Worm (Caenorhabditis elegans): Measurements from ENCODE around the gene C47A4.5.

C47A4.5 gene

ce11 chrIV:13745409-13745808, at the start of gene C47A4.5:
Gene C47A4.5 (plus strand): TSS chrIV:13745709.
- no peak for TF ChIP-seq nhr-21 (tag; optimal IDR thresholded peaks at IDR 0.05)
- no peak for TF ChIP-seq alr-1 (tag; optimal IDR thresholded peaks at IDR 0.05)
- no peak for TF ChIP-seq elt-1 (tag; optimal IDR thresholded peaks at IDR 0.05)
- no peak for TF ChIP-seq ztf-4 (tag; optimal IDR thresholded peaks at IDR 0.05)
- TF ChIP-seq unc-62 (GFP tag; optimal IDR thresholded peaks at IDR 0.05) = no peak
- no peak for TF ChIP-seq sma-3 (GFP tag; optimal IDR thresholded peaks at IDR 0.05)
- TF ChIP-seq peb-1 (tag; optimal IDR thresholded peaks at IDR 0.05) = no peak
- no peak for TF ChIP-seq lin-39 (tag; optimal IDR thresholded peaks at IDR 0.05)
- no peak for TF ChIP-seq unc-55 (GFP tag; optimal IDR thresholded peaks at IDR 0.05)
- TF ChIP-seq ztf-1 (GFP tag; conservative IDR thresholded peaks at IDR 0.05) = no peak
- TF ChIP-seq nhr-77 (tag; optimal IDR thresholded peaks at IDR 0.05) = no peak
- no peak for TF ChIP-seq aly-2 (tag; optimal IDR thresholded peaks at IDR 0.05)
- TF ChIP-seq snpc-4 (tag; optimal IDR thresholded peaks at IDR 0.05) = no peak

- TF ChIP-seq nhr-12 (tag; optimal IDR thresholded peaks at IDR 0.05) (no peak), crh-2 (tag; optimal IDR thresholded peaks at IDR 0.05) (peak; percentile 19), dmd-4 (tag; optimal IDR thresholded peaks at IDR 0.05) (no peak), ztf-11 (tag; optimal IDR thresholded peaks at IDR 0.05) (no peak), nhr-10 (tag; optimal IDR thresholded peaks at IDR 0.05) (no peak), nhr-11 (tag; optimal IDR thresholded peaks at IDR 0.05) (no peak), ztf-4 (tag; optimal IDR thresholded peaks at IDR 0.05) (no peak), elt-3 (tag; optimal IDR thresholded peaks at IDR 0.05) (no peak), mdl-1 (tag; optimal IDR thresholded peaks at IDR 0.05) (no peak), nhr-25 (tag; optimal IDR thresholded peaks at IDR 0.05) (peak; percentile 42), sma-3 (GFP tag; optimal IDR thresholded peaks at IDR 0.05) (no peak), gmeb-1 (tag; optimal IDR thresholded peaks at IDR 0.05) (no peak), peb-1 (tag; optimal IDR thresholded peaks at IDR 0.05) (no peak), alr-1 (tag; optimal IDR thresholded peaks at IDR 0.05) (no peak), mbf-1 (tag; optimal IDR thresholded peaks at IDR 0.05) (no peak), sem-4 (tag; optimal IDR thresholded peaks at IDR 0.05) (peak; percentile 27), nhr-6 (tag; optimal IDR thresholded peaks at IDR 0.05) (no peak), snpc-4 (tag; optimal IDR thresholded peaks at IDR 0.05) (no peak), sma-9 (GFP tag; optimal IDR thresholded peaks at IDR 0.05) (peak; percentile 37), sma-9 (tag; optimal IDR thresholded peaks at IDR 0.05) (no peak), R02D3.7 (tag; optimal IDR thresholded peaks at IDR 0.05) (no peak), ZK546.5 (tag; optimal IDR thresholded peaks at IDR 0.05) (no peak), ceh-16 (tag; optimal IDR thresholded peaks at IDR 0.05) (peak; percentile 98), ama-1 (optimal IDR thresholded peaks at IDR 0.05) (no peak), lin-11 (tag; optimal IDR thresholded peaks at IDR 0.05) (no peak), nhr-21 (tag; optimal IDR thresholded peaks at IDR 0.05) (no peak), aly-2 (tag; optimal IDR thresholded peaks at IDR 0.05) (no peak), fos-1 (tag; optimal IDR thresholded peaks at IDR 0.05) (no peak), lin-13 (GFP tag; optimal IDR thresholded peaks at IDR 0.05) (no peak), zag-1 (tag; optimal IDR thresholded peaks at IDR 0.05) (peak; percentile 32), unc-62 (GFP tag; optimal IDR thresholded peaks at IDR 0.05) (peak; percentile 97), mab-5 (tag; optimal IDR thresholded peaks at IDR 0.05) (peak; percentile 97), ztf-1 (GFP tag; conservative IDR thresholded peaks at IDR 0.05) (no peak), unc-55 (GFP tag; optimal IDR thresholded peaks at IDR 0.05) (peak; percentile 7), F13H6.1 (tag; optimal IDR thresholded peaks at IDR 0.05) (peak; percentile 68), Y55F3AM.14 (GFP tag; optimal IDR thresholded peaks at IDR 0.05) (peak; percentile 33), lin-39 (tag; optimal IDR thresholded peaks at IDR 0.05) (peak; percentile 93), ceh-82 (tag; optimal IDR thresholded peaks at IDR 0.05) (no peak), nhr-77 (tag; optimal IDR thresholded peaks at IDR 0.05) (no peak), unc-39 (tag; optimal IDR thresholded peaks at IDR 0.05) (no peak), elt-1 (tag; optimal IDR thresholded peaks at IDR 0.05) (no peak), nhr-237 (tag; optimal IDR thresholded peaks at IDR 0.05) (no peak), nhr-129 (tag; optimal IDR thresholded peaks at IDR 0.05) (peak; percentile 78), egl-27 (tag; optimal IDR thresholded peaks at IDR 0.05) (no peak), nhr-23 (tag; optimal IDR thresholded peaks at IDR 0.05) (no peak), lsy-2 (tag; optimal IDR thresholded peaks at IDR 0.05) (peak in 1 of 2 experiments; percentile 36), skn-1 (tag; optimal IDR thresholded peaks at IDR 0.05) (no peak), C34F6.9 (tag; optimal IDR thresholded peaks at IDR 0.05) (no peak), blmp-1 (tag; optimal IDR thresholded peaks at IDR 0.05; ENCODE audit: insufficient read depth) (no peak)
Observed at ce11 chrIV:13695720-13696364, 49.7 kb upstream of the C47A4.5 start.

Data from whole organism, L2 larva.